Fruit fly (Drosophila melanogaster) whole organism, embryonic: ENCODE data around the gene smg.

Source experiments
- B-H2 ChIP-seq: fragments of 200-800 bp; sonication (Bioruptor generic); optimal IDR thresholded peaks from 2 replicates; lab custom pipeline; 2018; ENCODE audit warnings: missing biosample characterization, mild to moderate bottlenecking, missing genetic modification characterization
- CG10366 ChIP-seq: fragments of 200-800 bp; sonication (Bioruptor generic); IDR thresholded peaks from 2 replicates; pipeline ENCODE4 v1.3.6; 2022; ENCODE audit warnings: missing biosample characterization, missing genetic modification characterization
- CG11504 ChIP-seq: fragments of 200-800 bp; sonication (Bioruptor generic); optimal IDR thresholded peaks from 3 replicates; lab custom pipeline; 2019; ENCODE audit warnings: missing biosample characterization, mild to moderate bottlenecking, missing genetic modification characterization, moderate library complexity
- CG13894 ChIP-seq: fragments of 200-800 bp; sonication (Bioruptor generic); optimal IDR thresholded peaks from 3 replicates; lab custom pipeline; 2018; ENCODE audit warnings: missing biosample characterization, mild to moderate bottlenecking, missing genetic modification characterization, moderate library complexity
- CG14710 ChIP-seq: fragments of 200-800 bp; sonication (Bioruptor generic); optimal IDR thresholded peaks from 3 replicates; lab custom pipeline; 2019; ENCODE audit warnings: missing biosample characterization, mild to moderate bottlenecking, missing genetic modification characterization, moderate library complexity
- CG1529 ChIP-seq: fragments of 200-800 bp; sonication (Bioruptor generic); optimal IDR thresholded peaks from 3 replicates; lab custom pipeline; 2018; ENCODE audit warnings: missing biosample characterization, missing genetic modification characterization
- CG15479 ChIP-seq: fragments of 200-800 bp; sonication (Bioruptor generic); optimal IDR thresholded peaks from 3 replicates; lab custom pipeline; 2019; ENCODE audit warnings: missing biosample characterization, mild to moderate bottlenecking, missing genetic modification characterization, moderate library complexity
- CG17359 ChIP-seq: fragments of 200-800 bp; sonication (Bioruptor generic); optimal IDR thresholded peaks from 3 replicates; lab custom pipeline; 2018; ENCODE audit warnings: missing biosample characterization, mild to moderate bottlenecking, missing genetic modification characterization, moderate library complexity
- CG17361 ChIP-seq: fragments of 200-800 bp; sonication (Bioruptor generic); IDR thresholded peaks from 3 replicates; pipeline ENCODE4 v1.3.6; 2022; ENCODE audit warnings: missing biosample characterization, missing genetic modification characterization
- CG17829 ChIP-seq: fragments of 200-800 bp; optimal IDR thresholded peaks from 2 replicates; lab custom pipeline; 2019; ENCODE audit warnings: missing biosample characterization, mild to moderate bottlenecking, missing genetic modification characterization, moderate library complexity
- CG18619 ChIP-seq: fragments of 200-800 bp; sonication (Bioruptor generic); optimal IDR thresholded peaks from 3 replicates; lab custom pipeline; 2017; ENCODE audit warnings: missing biosample characterization, mild to moderate bottlenecking, missing genetic modification characterization
- CG2875 ChIP-seq: fragments of 200-800 bp; sonication (Bioruptor generic); optimal IDR thresholded peaks from 2 replicates; lab custom pipeline; 2017; ENCODE audit warnings: missing biosample characterization, mild to moderate bottlenecking, missing genetic modification characterization, missing genetic modification reagents
- CG34422 ChIP-seq: fragments of 200-800 bp; sonication (Bioruptor generic); IDR thresholded peaks from 3 replicates; pipeline ENCODE4 v1.3.6; 2022; ENCODE audit warnings: missing biosample characterization, missing genetic modification characterization
- CG43689 ChIP-seq: fragments of 200-800 bp; sonication (Bioruptor generic); IDR thresholded peaks from 2 replicates; pipeline ENCODE4 v1.3.6; 2022; ENCODE audit warnings: missing biosample characterization, missing genetic modification characterization
- CG4617 ChIP-seq: fragments of 200-800 bp; sonication (Bioruptor generic); optimal IDR thresholded peaks from 3 replicates; lab custom pipeline; 2016; ENCODE audit warnings: missing biosample characterization, missing genetic modification characterization, borderline replicate concordance
- CG5180 ChIP-seq: fragments of 200-800 bp; sonication (Bioruptor generic); optimal IDR thresholded peaks from 3 replicates; lab custom pipeline; 2017; ENCODE audit warnings: missing biosample characterization, missing genetic modification characterization, mild to moderate bottlenecking, moderate library complexity, missing genetic modification reagents
- CG5953 ChIP-seq: fragments of 200-800 bp; sonication (Bioruptor generic); IDR thresholded peaks from 2 replicates; pipeline ENCODE4 v1.3.6; 2022; ENCODE audit warnings: missing biosample characterization, missing genetic modification characterization
- CG7745 ChIP-seq: fragments of 200-800 bp; sonication (Bioruptor generic); optimal IDR thresholded peaks from 2 replicates; lab custom pipeline; 2018; ENCODE audit warnings: missing biosample characterization, mild to moderate bottlenecking, missing genetic modification characterization, moderate library complexity
- CHES-1-like ChIP-seq: fragments of 200-800 bp; sonication (Bioruptor generic); optimal IDR thresholded peaks from 2 replicates; lab custom pipeline; 2016; ENCODE audit warnings: missing biosample characterization, missing genetic modification characterization
- Dfd ChIP-seq, 2 experiments: fragments of >200 bp; optimal IDR thresholded peaks; 2 replicates each; lab custom pipeline; 2017; ENCODE audit warnings: missing biosample characterization in 2 of 2, missing genetic modification characterization in 2 of 2
- Gsc ChIP-seq: fragments of 200-800 bp; sonication (Bioruptor generic); IDR thresholded peaks from 2 replicates; pipeline ENCODE4 v1.3.6; 2022; ENCODE audit warnings: missing biosample characterization, missing genetic modification characterization
- Hr39 ChIP-seq: fragments of >200 bp; optimal IDR thresholded peaks from 2 replicates; lab custom pipeline; 2017
- Lim3 ChIP-seq: fragments of 200-800 bp; sonication (Bioruptor generic); IDR thresholded peaks from 2 replicates; pipeline ENCODE4 v1.3.6; 2022; ENCODE audit warnings: missing biosample characterization, missing genetic modification characterization
- Mes4 ChIP-seq: fragments of 200-800 bp; sonication (Bioruptor generic); optimal IDR thresholded peaks from 2 replicates; lab custom pipeline; 2016; ENCODE audit warnings: missing biosample characterization, missing genetic modification characterization
- Mrtf ChIP-seq: fragments of 200-800 bp; sonication (Bioruptor generic); IDR thresholded peaks from 3 replicates; pipeline ENCODE4 v1.3.6; 2022; ENCODE audit warnings: missing biosample characterization, missing genetic modification characterization
- Myb ChIP-seq: fragments of 200-800 bp; sonication (Bioruptor generic); optimal IDR thresholded peaks from 2 replicates; lab custom pipeline; 2016; ENCODE audit warnings: missing biosample characterization, missing genetic modification characterization
- NC2α ChIP-seq: fragments of 200-800 bp; sonication (Bioruptor generic); optimal IDR thresholded peaks from 2 replicates; lab custom pipeline; 2016; ENCODE audit warnings: missing biosample characterization, missing genetic modification characterization
- Sry-β ChIP-seq: fragments of 200-800 bp; sonication (Bioruptor generic); optimal IDR thresholded peaks from 2 replicates; lab custom pipeline; 2018; ENCODE audit warnings: missing biosample characterization, mild to moderate bottlenecking, missing genetic modification characterization, moderate library complexity
- Xbp1 ChIP-seq: fragments of 200-800 bp; sonication (Bioruptor generic); optimal IDR thresholded peaks from 3 replicates; lab custom pipeline; 2016; ENCODE audit warnings: missing biosample characterization, mild to moderate bottlenecking, missing genetic modification characterization
- Xrp1 ChIP-seq: fragments of 200-800 bp; sonication (Bioruptor generic); IDR thresholded peaks from 2 replicates; pipeline ENCODE4 v1.3.6; 2022; ENCODE audit warnings: missing biosample characterization, missing genetic modification characterization
- al ChIP-seq: fragments of 200-800 bp; sonication (Bioruptor generic); IDR thresholded peaks from 2 replicates; pipeline ENCODE4 v1.3.6; 2022; ENCODE audit warnings: missing biosample characterization, missing genetic modification characterization
- bbx ChIP-seq: fragments of 200-800 bp; sonication (Bioruptor generic); IDR thresholded peaks from 2 replicates; pipeline ENCODE4 v1.3.6; 2022; ENCODE audit warnings: missing biosample characterization, missing genetic modification characterization; ENCODE audit not compliant: partially characterized antibody
- bcd ChIP-seq: fragments of 200-800 bp; sonication (Bioruptor generic); optimal IDR thresholded peaks from 2 replicates; lab custom pipeline; 2017; ENCODE audit warnings: missing biosample characterization, mild to moderate bottlenecking, missing genetic modification characterization
- cwo ChIP-seq: fragments of 200-800 bp; sonication (Bioruptor generic); optimal IDR thresholded peaks from 3 replicates; lab custom pipeline; 2017; ENCODE audit warnings: missing biosample characterization, missing genetic modification characterization, mild to moderate bottlenecking, moderate library complexity, missing genetic modification reagents
- disco-r ChIP-seq: fragments of 200-800 bp; sonication (Bioruptor generic); optimal IDR thresholded peaks from 2 replicates; lab custom pipeline; 2016; ENCODE audit warnings: missing biosample characterization, missing genetic modification characterization
- dmrt11E ChIP-seq: fragments of 200-800 bp; sonication (Bioruptor generic); optimal IDR thresholded peaks from 3 replicates; lab custom pipeline; 2018; ENCODE audit warnings: missing biosample characterization, mild to moderate bottlenecking, missing genetic modification characterization, moderate library complexity
- ewg ChIP-seq: fragments of 200-800 bp; sonication (Bioruptor generic); optimal IDR thresholded peaks from 3 replicates; lab custom pipeline; 2017; ENCODE audit warnings: mild to moderate bottlenecking, missing biosample characterization, missing genetic modification reagents, missing genetic modification characterization
- fd102C ChIP-seq: fragments of 200-800 bp; sonication (Bioruptor generic); optimal IDR thresholded peaks from 2 replicates; lab custom pipeline; 2018; ENCODE audit warnings: missing biosample characterization, mild to moderate bottlenecking, missing genetic modification characterization, moderate library complexity
- fd3F ChIP-seq: fragments of 200-800 bp; sonication (Bioruptor generic); optimal IDR thresholded peaks from 2 replicates; lab custom pipeline; 2018; ENCODE audit warnings: missing biosample characterization, mild to moderate bottlenecking, missing genetic modification characterization, moderate library complexity
- fu2 ChIP-seq: fragments of 200-800 bp; sonication (Bioruptor generic); optimal IDR thresholded peaks from 2 replicates; lab custom pipeline; 2016; ENCODE audit warnings: missing biosample characterization, missing genetic modification characterization
- gem ChIP-seq: fragments of 200-800 bp; sonication (Bioruptor generic); optimal IDR thresholded peaks from 2 replicates; lab custom pipeline; 2019; ENCODE audit warnings: missing biosample characterization, mild to moderate bottlenecking, missing genetic modification characterization, moderate library complexity
- lola ChIP-seq, 3 experiments: fragments of >200 bp in 2 of 3; fragments of 200-800 bp in 1 of 3; sonication (Bioruptor generic) in 1 of 3; optimal IDR thresholded peaks; 2 replicates each; lab custom pipeline; 2017 to 2019; ENCODE audit warnings: missing biosample characterization in 3 of 3, missing genetic modification characterization in 3 of 3, mild to moderate bottlenecking in 1 of 3, moderate library complexity in 1 of 3
- maf-S ChIP-seq: fragments of 200-800 bp; sonication (Bioruptor generic); optimal IDR thresholded peaks from 2 replicates; lab custom pipeline; 2016; ENCODE audit warnings: missing biosample characterization, missing genetic modification characterization
- pnt ChIP-seq: fragments of 200-800 bp; sonication (Bioruptor generic); optimal IDR thresholded peaks from 3 replicates; lab custom pipeline; 2016; ENCODE audit warnings: missing biosample characterization, missing genetic modification characterization
- sima ChIP-seq: fragments of 200-800 bp; sonication (Bioruptor generic); optimal IDR thresholded peaks from 2 replicates; lab custom pipeline; 2016; ENCODE audit warnings: missing biosample characterization, missing genetic modification characterization
- sqz ChIP-seq: fragments of 200-800 bp; sonication (Bioruptor generic); optimal IDR thresholded peaks from 3 replicates; lab custom pipeline; 2018; ENCODE audit warnings: missing biosample characterization, mild to moderate bottlenecking, missing genetic modification characterization
- tap ChIP-seq: fragments of 200-800 bp; optimal IDR thresholded peaks from 3 replicates; lab custom pipeline; 2019; ENCODE audit warnings: missing biosample characterization, mild to moderate bottlenecking, missing genetic modification characterization, moderate library complexity
- tin ChIP-seq: fragments of 200-800 bp; sonication (Bioruptor generic); optimal IDR thresholded peaks from 3 replicates; lab custom pipeline; 2016; ENCODE audit warnings: missing biosample characterization, missing genetic modification characterization
- tll ChIP-seq, 2 experiments: fragments of 200-800 bp in 1 of 2; fragments of >200 bp in 1 of 2; sonication (Bioruptor generic) in 1 of 2; optimal IDR thresholded peaks; 2 replicates each; lab custom pipeline; 2017 to 2019; ENCODE audit warnings: missing biosample characterization in 2 of 2, missing genetic modification characterization in 2 of 2, mild to moderate bottlenecking in 1 of 2, moderate library complexity in 1 of 2
- unc-4 ChIP-seq: fragments of 200-800 bp; sonication (Bioruptor generic); IDR thresholded peaks from 2 replicates; pipeline ENCODE4 v1.3.6; 2022; ENCODE audit warnings: missing biosample characterization, missing genetic modification characterization; ENCODE audit not compliant: partially characterized antibody
- zen ChIP-seq: fragments of 200-800 bp; sonication (Bioruptor generic); optimal IDR thresholded peaks from 3 replicates; lab custom pipeline; 2018; ENCODE audit warnings: missing biosample characterization, mild to moderate bottlenecking, missing genetic modification characterization, moderate library complexity

smg gene

DNA sequence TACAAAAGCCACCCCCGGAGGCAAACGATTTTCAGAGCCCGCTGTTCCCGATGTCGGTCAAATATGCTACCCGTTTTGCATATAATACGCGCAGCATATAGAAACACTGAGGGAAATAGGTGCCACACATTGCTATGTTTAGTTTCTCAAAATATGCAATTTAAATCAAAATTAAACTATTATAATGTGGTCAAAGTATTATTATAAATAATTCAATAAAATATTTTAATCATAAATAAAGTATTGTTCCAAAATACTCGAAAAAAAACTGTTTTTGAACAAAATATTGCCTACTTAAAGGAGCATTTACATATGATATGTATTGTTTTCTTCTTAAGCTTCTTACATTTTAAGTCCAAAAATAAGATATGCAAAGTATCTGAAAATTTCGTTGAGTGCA, 46.8 kb downstream of the smg start (continued):
- TF ChIP-seq tap (tag; lab: Kevin White, UChicago) = peak; percentile 52
- peak; percentile 20 for TF ChIP-seq dmrt11E (tag; lab: Kevin White, UChicago)
- TF ChIP-seq Dfd (GFP tag; optimal IDR thresholded peaks at IDR 0.05; lab: Kevin White, UChicago) = no peak
- TF ChIP-seq Xbp1 (GFP tag; lab: Kevin White, UChicago) = peak; percentile 31
- no peak for TF ChIP-seq fu2 (GFP tag; lab: Kevin White, UChicago)
- TF ChIP-seq gem (tag; lab: Kevin White, UChicago) = peak; percentile 76
- no peak for TF ChIP-seq CG5953 (GFP tag; lab: Robert Waterston, UW)
- TF ChIP-seq ewg = no peak
- TF ChIP-seq CG7745 (tag; lab: Kevin White, UChicago) = no peak
- peak; percentile 6 for TF ChIP-seq CG2875 (GFP tag; lab: Kevin White, UChicago)
- no peak for TF ChIP-seq Mes4 (GFP tag; lab: Kevin White, UChicago)
- no peak for TF ChIP-seq NC2α (GFP tag; lab: Kevin White, UChicago)
- peak; percentile 53 for TF ChIP-seq fd3F (GFP tag; lab: Kevin White, UChicago)
- no peak for TF ChIP-seq pnt
- TF ChIP-seq CG43689 (GFP tag; lab: Robert Waterston, UW) = no peak
- peak; percentile 8 for TF ChIP-seq tin
- TF ChIP-seq lola (GFP tag; optimal IDR thresholded peaks at IDR 0.05; lab: Kevin White, UChicago) = peak in 1 of 3 experiments; percentile 50
- no peak for TF ChIP-seq fd102C (GFP tag; lab: Kevin White, UChicago)
- TF ChIP-seq CG4617 (GFP tag; lab: Kevin White, UChicago) = no peak
- no peak for TF ChIP-seq unc-4 (GFP tag; lab: Robert Waterston, UW)
- TF ChIP-seq CG10366 (GFP tag; lab: Robert Waterston, UW) = no peak
- peak; percentile 15 for TF ChIP-seq CG1529
- TF ChIP-seq Mrtf (GFP tag; lab: Robert Waterston, UW) = no peak
- peak; percentile 81 for TF ChIP-seq CG11504 (tag; lab: Kevin White, UChicago)
- TF ChIP-seq al = no peak
- TF ChIP-seq cwo (GFP tag; lab: Kevin White, UChicago) = peak; percentile 47
- TF ChIP-seq Lim3 = no peak
- TF ChIP-seq disco-r (GFP tag; lab: Kevin White, UChicago) = no peak
- peak; percentile 57 for TF ChIP-seq CG13894
- TF ChIP-seq CG15479 (GFP tag; lab: Kevin White, UChicago) = no peak
- TF ChIP-seq CG14710 (tag; lab: Kevin White, UChicago) = peak; percentile 61
- TF ChIP-seq Myb = no peak
- TF ChIP-seq tll (GFP tag; optimal IDR thresholded peaks at IDR 0.05; lab: Kevin White, UChicago) = no peak
- TF ChIP-seq CG34422 (GFP tag; lab: Robert Waterston, UW) = 0 out of 3 replicates have a peak, but pooled peaks have one; percentile 19
- TF ChIP-seq maf-S = no peak
- TF ChIP-seq sqz (GFP tag; lab: Kevin White, UChicago) = no peak
- TF ChIP-seq Hr39 (lab: Kevin White, UChicago) = no peak
- TF ChIP-seq CG18619 (GFP tag; lab: Kevin White, UChicago) = peak; percentile 16
- peak; percentile 49 for TF ChIP-seq bcd
- no peak for TF ChIP-seq zen (tag; lab: Kevin White, UChicago)
- peak; percentile 69 for TF ChIP-seq CG17829 (tag; lab: Kevin White, UChicago)
- no peak for TF ChIP-seq Gsc
- no peak for TF ChIP-seq sima (GFP tag; lab: Kevin White, UChicago)
- TF ChIP-seq B-H2 (GFP tag; lab: Kevin White, UChicago) = no peak
- no peak for TF ChIP-seq bbx
- no peak for TF ChIP-seq CHES-1-like (GFP tag; lab: Kevin White, UChicago)
- TF ChIP-seq Xrp1 (GFP tag; lab: Robert Waterston, UW) = 0 out of 2 replicates have a peak, but pooled peaks have one; percentile 18
- peak; percentile 26 for TF ChIP-seq CG5180
- TF ChIP-seq Sry-β (GFP tag; lab: Kevin White, UChicago) = no peak
- peak; percentile 83 for TF ChIP-seq CG17361 (GFP tag; lab: Robert Waterston, UW)
- TF ChIP-seq CG17359 = peak; percentile 59
